Worm (Caenorhabditis elegans): ENCODE results near the gene C09E7.10.

DNA sequence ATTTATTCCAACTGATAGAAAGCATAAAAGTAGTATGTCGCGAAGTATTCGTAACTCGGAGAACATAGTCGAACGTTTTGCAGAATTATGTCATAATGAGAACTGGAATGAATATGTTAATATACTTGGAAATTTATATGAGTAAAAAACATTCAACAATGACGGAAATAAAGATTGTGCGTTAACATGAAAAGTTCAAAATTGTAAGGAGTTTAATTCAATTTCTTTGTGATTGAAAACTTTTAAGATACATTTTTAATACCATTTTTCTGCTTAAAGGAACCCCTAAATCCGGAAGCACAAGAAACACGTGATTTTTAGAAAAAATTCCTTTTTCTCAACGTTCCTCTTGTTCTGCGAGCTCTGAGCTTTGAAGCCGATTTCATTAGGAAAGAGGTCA is 5.7 kb upstream of the C09E7.10 start, which contains the start of gene oig-1:
- TF ChIP-seq ets-4 (tag; optimal IDR thresholded peaks at IDR 0.05) (no peak), madf-2 (tag; optimal IDR thresholded peaks at IDR 0.05) (no peak), ama-1 (optimal IDR thresholded peaks at IDR 0.05) (no peak), syd-9 (tag; optimal IDR thresholded peaks at IDR 0.05) (no peak), ceh-18 (tag; optimal IDR thresholded peaks at IDR 0.05) (no peak)

Measured in whole organism, late embryonic.